Worm (Caenorhabditis elegans) whole organism, L4 larva: ENCODE data around the gene mig-10.
"Not testable (repeated sequence)": the region's sequence is repeated elsewhere in the genome, so short reads cannot be mapped to it uniquely, and the experiment has no call there.

Experiments used
- ZK546.5 ChIP-seq, 2 experiments: sonication (generic microtip); optimal IDR thresholded peaks; 2 replicates each; lab custom pipeline; 2017; ENCODE audit warnings: missing biosample characterization in 2 of 2, missing genetic modification characterization in 2 of 2
- ces-1 ChIP-seq: fragments of 150-350 bp; sonication (generic microtip); optimal IDR thresholded peaks from 4 replicates; lab custom pipeline; 2014; ENCODE audit warnings: missing biosample characterization, missing genetic modification reagents, missing genetic modification characterization
- daf-19 ChIP-seq: fragments of 200-800 bp; sonication (Bioruptor generic); conservative IDR thresholded peaks from 2 replicates; pipeline ENCODE4 v1.3.6; 2022; ENCODE audit warnings: missing genetic modification characterization, missing compliant biosample characterization
- egl-27 ChIP-seq: sonication (generic microtip); optimal IDR thresholded peaks from 3 replicates; lab custom pipeline; 2017; ENCODE audit warnings: missing biosample characterization, missing genetic modification reagents, missing genetic modification characterization
- hlh-11 ChIP-seq: fragments of 200-800 bp; sonication (Bioruptor generic); optimal IDR thresholded peaks from 2 replicates; lab custom pipeline; 2018; ENCODE audit warnings: mild to moderate bottlenecking, missing genetic modification characterization, missing compliant biosample characterization
- lin-15B ChIP-seq: fragments of 150-350 bp; sonication (generic microtip); optimal IDR thresholded peaks from 3 replicates; lab custom pipeline; 2014; ENCODE audit warnings: missing biosample characterization, missing genetic modification characterization
- lin-39 ChIP-seq: fragments of 150-350 bp; optimal IDR thresholded peaks from 2 replicates; lab custom pipeline; 2014; ENCODE audit warnings: missing biosample characterization, missing genetic modification reagents, missing genetic modification characterization
- unc-62 ChIP-seq, 3 experiments: fragments of 150-350 bp in 1 of 3; sonication (generic microtip); optimal IDR thresholded peaks in 2 of 3; peaks in 1 of 3; 1 replicate in 1 of 3; 2 replicates in 2 of 3; lab custom pipeline; 2014 to 2017; ENCODE audit warnings: missing biosample characterization in 3 of 3, missing genetic modification characterization in 3 of 3, missing genetic modification reagents in 3 of 3, missing genotype in 1 of 3

ce11 chrIII:8335585-8335984, 56.7 kb downstream of the mig-10 start:
- not testable (repeated sequence) for TF ChIP-seq ZK546.5 (tag; optimal IDR thresholded peaks at IDR 0.05; lab: Kevin White, UChicago); unc-62 (GFP tag; optimal IDR thresholded peaks at IDR 0.05 in 1 of 2; lab: Kevin White, UChicago); unc-62 (tag; optimal IDR thresholded peaks at IDR 0.05; lab: Kevin White, UChicago); ces-1 (GFP tag; lab: Kevin White, UChicago); daf-19 (GFP tag; lab: Robert Waterston, UW); hlh-11 (tag; lab: Kevin White, UChicago); egl-27 (tag; lab: Kevin White, UChicago); lin-39; lin-15B (tag; lab: Kevin White, UChicago)
